Worm (Caenorhabditis elegans) whole organism, L4 larva: Measurements from ENCODE around the gene T28D6.5.

Experiments used
- F26F4.8 ChIP-seq: fragments of 200-800 bp; sonication (Bioruptor generic); conservative IDR thresholded peaks from 2 replicates; pipeline ENCODE4 v1.3.6; 2022; ENCODE audit warnings: missing genetic modification characterization, missing compliant biosample characterization
- Y5F2A.4 ChIP-seq: fragments of 200-800 bp; sonication (Bioruptor generic); optimal IDR thresholded peaks from 2 replicates; lab custom pipeline; 2018; ENCODE audit warnings: mild to moderate bottlenecking, missing genetic modification characterization, missing compliant biosample characterization
- ZK337.2 ChIP-seq: fragments of 200-800 bp; sonication (Bioruptor generic); IDR thresholded peaks from 2 replicates; pipeline ENCODE4 v1.3.6; 2022; ENCODE audit warnings: missing genetic modification reagents, missing genetic modification characterization, missing compliant biosample characterization
- ama-1 ChIP-seq: fragments of 150-350 bp; optimal IDR thresholded peaks from 2 replicates; lab custom pipeline; 2014; ENCODE audit warnings: inconsistent platforms, mixed read lengths
- ceh-20 ChIP-seq: fragments of 200-800 bp; sonication (Bioruptor generic); IDR thresholded peaks from 2 replicates; pipeline ENCODE4 v1.3.6; 2022; ENCODE audit warnings: missing genetic modification reagents, missing genetic modification characterization, missing compliant biosample characterization
- ceh-28 ChIP-seq: fragments of 150-350 bp; optimal IDR thresholded peaks from 2 replicates; lab custom pipeline; 2014; ENCODE audit warnings: missing biosample characterization, missing genetic modification reagents, missing genetic modification characterization
- ceh-32 ChIP-seq: sonication (generic microtip); optimal IDR thresholded peaks from 2 replicates; lab custom pipeline; 2016; ENCODE audit warnings: mild to moderate bottlenecking, missing genetic modification characterization, missing compliant biosample characterization; ENCODE audit not compliant: poor library complexity
- ceh-62 ChIP-seq: sonication (generic microtip); optimal IDR thresholded peaks from 2 replicates; lab custom pipeline; 2017; ENCODE audit warnings: missing biosample characterization, missing genetic modification characterization
- ces-1 ChIP-seq: fragments of 150-350 bp; sonication (generic microtip); optimal IDR thresholded peaks from 4 replicates; lab custom pipeline; 2014; ENCODE audit warnings: missing biosample characterization, missing genetic modification reagents, missing genetic modification characterization
- daf-8 ChIP-seq: fragments of 200-800 bp; sonication (Bioruptor generic); IDR thresholded peaks from 2 replicates; pipeline ENCODE4 v1.3.6; 2022; ENCODE audit warnings: missing genetic modification characterization, missing compliant biosample characterization
- dmd-6 ChIP-seq: fragments of 200-800 bp; sonication (Bioruptor generic); IDR thresholded peaks from 2 replicates; pipeline ENCODE4 v1.3.6; 2022; ENCODE audit warnings: missing genetic modification reagents, missing genetic modification characterization, missing compliant biosample characterization
- duxl-1 ChIP-seq: sonication (generic microtip); optimal IDR thresholded peaks from 2 replicates; lab custom pipeline; 2016; ENCODE audit warnings: mild to moderate bottlenecking, missing genetic modification characterization, moderate library complexity, missing compliant biosample characterization; ENCODE audit not compliant: poor library complexity
- fkh-10 ChIP-seq: fragments of 150-350 bp; optimal IDR thresholded peaks from 2 replicates; lab custom pipeline; 2014; ENCODE audit warnings: missing biosample characterization, missing genetic modification reagents, missing genetic modification characterization
- gei-8 ChIP-seq: fragments of 200-800 bp; sonication (Bioruptor generic); optimal IDR thresholded peaks from 2 replicates; lab custom pipeline; 2018; ENCODE audit warnings: mild to moderate bottlenecking, missing genetic modification characterization, missing compliant biosample characterization
- hlh-30 ChIP-seq: sonication (generic microtip); optimal IDR thresholded peaks from 2 replicates; lab custom pipeline; 2017; ENCODE audit warnings: antibody characterized with exemption, mild to moderate bottlenecking, missing genetic modification characterization, missing compliant biosample characterization; ENCODE audit not compliant: insufficient read depth
- hmg-1.1 ChIP-seq: fragments of 200-800 bp; sonication (Bioruptor generic); IDR thresholded peaks from 2 replicates; pipeline ENCODE4 v1.3.6; 2022; ENCODE audit warnings: missing genetic modification reagents, missing genetic modification characterization, missing compliant biosample characterization
- lin-13 ChIP-seq: fragments of 150-350 bp; optimal IDR thresholded peaks from 2 replicates; lab custom pipeline; 2014; ENCODE audit warnings: missing biosample characterization, missing genetic modification reagents, missing genetic modification characterization
- lir-3 ChIP-seq: sonication (generic microtip); optimal IDR thresholded peaks from 2 replicates; lab custom pipeline; 2016; ENCODE audit warnings: mild to moderate bottlenecking, missing genetic modification characterization, missing compliant biosample characterization
- madf-5 ChIP-seq, 2 experiments: fragments of 200-800 bp; sonication (Bioruptor generic); IDR thresholded peaks; 2 replicates each; pipeline ENCODE4 v1.3.6; 2022; ENCODE audit warnings: missing compliant biosample characterization in 2 of 2, missing genetic modification characterization in 2 of 2
- mdl-1 ChIP-seq, 2 experiments: fragments of 150-350 bp in 1 of 2; sonication (generic microtip) in 1 of 2; optimal IDR thresholded peaks; 2 replicates each; lab custom pipeline; 2014 to 2017; ENCODE audit warnings: missing biosample characterization in 2 of 2, missing genetic modification characterization in 2 of 2
- mdt-29 ChIP-seq: fragments of 200-800 bp; sonication (Bioruptor generic); IDR thresholded peaks from 2 replicates; pipeline ENCODE4 v1.3.6; 2022; ENCODE audit warnings: missing genetic modification reagents, missing genetic modification characterization, missing compliant biosample characterization
- mes-2 ChIP-seq: sonication (generic microtip); optimal IDR thresholded peaks from 2 replicates; lab custom pipeline; 2016; ENCODE audit warnings: missing genotype, mild to moderate bottlenecking, missing genetic modification characterization, missing compliant biosample characterization; ENCODE audit not compliant: poor library complexity, severe bottlenecking
- nhr-10 ChIP-seq: fragments of 150-350 bp; optimal IDR thresholded peaks from 2 replicates; lab custom pipeline; 2014; ENCODE audit warnings: missing biosample characterization, missing genetic modification characterization
- nhr-102 ChIP-seq: sonication (generic microtip); optimal IDR thresholded peaks from 2 replicates; lab custom pipeline; 2016; ENCODE audit warnings: mild to moderate bottlenecking, missing genetic modification characterization, moderate library complexity, missing compliant biosample characterization
- nhr-25 ChIP-seq: sonication (generic microtip); optimal IDR thresholded peaks from 2 replicates; lab custom pipeline; 2017; ENCODE audit warnings: missing genetic modification characterization, mild to moderate bottlenecking, missing compliant biosample characterization, antibody characterized with exemption, moderate library complexity, borderline replicate concordance; ENCODE audit not compliant: insufficient read depth
- nhr-28 ChIP-seq: fragments of 150-350 bp; optimal IDR thresholded peaks from 2 replicates; lab custom pipeline; 2014; ENCODE audit warnings: missing biosample characterization, missing genetic modification characterization
- nhr-41 ChIP-seq: fragments of 200-800 bp; sonication (Bioruptor generic); IDR thresholded peaks from 2 replicates; pipeline ENCODE4 v1.3.6; 2022; ENCODE audit warnings: missing genetic modification reagents, missing genetic modification characterization, missing compliant biosample characterization
- nhr-76 ChIP-seq: fragments of 150-350 bp; optimal IDR thresholded peaks from 2 replicates; lab custom pipeline; 2014; ENCODE audit warnings: missing biosample characterization, missing genetic modification characterization
- nhr-77 ChIP-seq: fragments of 150-350 bp; optimal IDR thresholded peaks from 2 replicates; lab custom pipeline; 2014; ENCODE audit warnings: missing biosample characterization, missing genetic modification characterization
- pha-4 ChIP-seq, 2 experiments: fragments of 150-350 bp in 1 of 2; fragments of 200-800 bp in 1 of 2; sonication (Bioruptor generic) in 1 of 2; IDR thresholded peaks in 1 of 2; optimal IDR thresholded peaks in 1 of 2; 2 replicates each; pipeline versions ENCODE4 v1.3.6 to Lab custom; 2014 to 2022; ENCODE audit warnings: missing genetic modification characterization in 2 of 2, missing genetic modification reagents in 2 of 2, missing biosample characterization in 1 of 2, missing compliant biosample characterization in 1 of 2
- pqm-1 ChIP-seq: sonication (generic microtip); optimal IDR thresholded peaks from 2 replicates; lab custom pipeline; 2017; ENCODE audit warnings: missing biosample characterization, missing genetic modification characterization
- saeg-2 ChIP-seq: fragments of 200-800 bp; sonication (Bioruptor generic); IDR thresholded peaks from 2 replicates; pipeline ENCODE4 v1.3.6; 2022; ENCODE audit warnings: missing genetic modification reagents, missing genetic modification characterization, missing compliant biosample characterization
- set-16 ChIP-seq: fragments of 200-800 bp; sonication (Bioruptor generic); IDR thresholded peaks from 2 replicates; pipeline ENCODE4 v1.3.6; 2022; ENCODE audit warnings: missing genetic modification reagents, missing genetic modification characterization, missing compliant biosample characterization
- skn-1 ChIP-seq: fragments of 150-350 bp; optimal IDR thresholded peaks from 2 replicates; lab custom pipeline; 2014; ENCODE audit warnings: missing biosample characterization, missing genetic modification characterization
- snpc-1.2 ChIP-seq: fragments of 200-800 bp; sonication (Bioruptor generic); IDR thresholded peaks from 2 replicates; pipeline ENCODE4 v1.3.6; 2022; ENCODE audit warnings: missing genetic modification reagents, missing genetic modification characterization, missing compliant biosample characterization
- snpc-4 ChIP-seq: fragments of 150-350 bp; optimal IDR thresholded peaks from 2 replicates; lab custom pipeline; 2014; ENCODE audit warnings: missing biosample characterization, missing genetic modification characterization
- unc-130 ChIP-seq: sonication (generic microtip); optimal IDR thresholded peaks from 2 replicates; lab custom pipeline; 2016; ENCODE audit warnings: missing genetic modification reagents, missing genetic modification characterization, missing compliant biosample characterization
- unc-39 ChIP-seq: sonication (generic microtip); optimal IDR thresholded peaks from 2 replicates; lab custom pipeline; 2017; ENCODE audit warnings: missing biosample characterization, missing genetic modification characterization
- zfp-3 ChIP-seq: fragments of 200-800 bp; sonication (Bioruptor generic); conservative IDR thresholded peaks from 2 replicates; pipeline ENCODE4 v1.3.6; 2022; ENCODE audit warnings: missing genetic modification reagents, missing genetic modification characterization, missing compliant biosample characterization
- zip-2 ChIP-seq: fragments of 150-350 bp; optimal IDR thresholded peaks from 2 replicates; lab custom pipeline; 2014; ENCODE audit warnings: missing biosample characterization, missing genetic modification characterization
- ztf-11 ChIP-seq: fragments of 150-350 bp; optimal IDR thresholded peaks from 2 replicates; lab custom pipeline; 2014; ENCODE audit warnings: missing biosample characterization, missing genetic modification characterization

The T28D6.5 gene

DNA sequence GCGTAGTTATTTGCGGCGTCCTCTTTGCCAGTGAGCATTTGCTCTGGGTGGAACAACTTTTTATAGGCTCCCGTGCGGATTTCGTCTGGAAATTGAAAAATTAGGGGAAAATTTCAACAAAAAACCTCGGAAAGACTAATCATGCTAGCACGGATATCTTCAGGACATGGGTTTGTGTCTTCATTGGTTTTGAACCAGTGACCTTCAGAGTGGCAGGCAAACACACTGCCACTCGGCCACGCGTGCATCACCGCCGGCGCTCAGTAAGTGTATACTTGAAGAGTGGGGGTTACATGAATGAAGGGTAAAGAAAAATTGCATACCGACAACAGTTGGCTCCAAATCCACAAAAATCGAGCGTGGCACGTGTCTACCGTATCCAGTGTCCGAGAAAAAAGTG, 37.8 kb downstream of the T28D6.5 start (continued):
- TF ChIP-seq unc-130 (peak; percentile 54), daf-8 (GFP tag; lab: Robert Waterston, UW) (peak; percentile 69; the same call in 1 of the 2 replicates), saeg-2 (no peak; the same call in 1 of the 2 replicates), snpc-4 (no peak), ZK337.2 (GFP tag; lab: Robert Waterston, UW) (no peak), mdl-1 (tag; optimal IDR thresholded peaks at IDR 0.05; lab: Kevin White, UChicago) (no peak), Y5F2A.4 (peak; percentile 69), pqm-1 (no peak), hlh-30 (tag; lab: Kevin White, UChicago) (no peak), lir-3 (peak; percentile 59), mes-2 (tag; lab: Kevin White, UChicago) (peak; percentile 83), duxl-1 (peak; percentile 22), ces-1 (no peak), ceh-32 (tag; lab: Kevin White, UChicago) (no peak), nhr-25 (no peak), nhr-10 (tag; lab: Kevin White, UChicago) (no peak), pha-4 (GFP tag; IDR thresholded peaks at IDR 0.05; lab: Robert Waterston, UW) (peak; percentile 75; the same call in 1 of the 2 replicates), pha-4 (tag; optimal IDR thresholded peaks at IDR 0.05; lab: Kevin White, UChicago) (no peak), ceh-20 (GFP tag; lab: Robert Waterston, UW) (peak; percentile 67; the same call in 1 of the 2 replicates), set-16 (GFP tag; lab: Robert Waterston, UW) (peak; percentile 39), dmd-6 (GFP tag; lab: Robert Waterston, UW) (peak; percentile 66), hmg-1.1 (GFP tag; lab: Robert Waterston, UW) (peak; percentile 89), nhr-76 (tag; lab: Kevin White, UChicago) (no peak), zfp-3 (GFP tag; lab: Robert Waterston, UW) (peak; percentile 64; the same call in 1 of the 2 replicates), F26F4.8 (GFP tag; lab: Robert Waterston, UW) (peak; percentile 83), lin-13 (peak; percentile 59), zip-2 (tag; lab: Kevin White, UChicago) (no peak), nhr-102 (tag; lab: Kevin White, UChicago) (peak; percentile 52), snpc-1.2 (GFP tag; lab: Robert Waterston, UW) (peak; percentile 64; the same call in 1 of the 2 replicates), nhr-41 (GFP tag; lab: Robert Waterston, UW) (0 out of 2 replicates have a peak, but pooled peaks have one; percentile 18)

DNA sequence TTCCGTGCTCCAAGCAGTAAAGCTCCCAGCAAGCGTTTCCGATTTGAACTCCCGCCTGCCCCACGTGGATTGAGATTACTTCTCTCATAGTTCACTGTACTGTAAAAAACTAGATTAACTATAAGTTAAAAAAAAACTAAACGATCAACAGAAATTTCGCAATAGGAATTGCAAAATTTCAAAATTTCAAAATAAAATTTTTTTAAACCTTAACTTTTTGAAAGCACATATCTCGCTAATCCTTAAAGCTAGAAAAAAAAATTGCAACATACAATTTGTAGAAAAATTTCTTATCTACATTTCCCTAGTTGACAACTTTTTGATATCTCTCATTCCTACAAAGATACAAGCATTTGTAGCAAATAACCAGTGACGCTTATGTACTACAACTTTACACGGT, 38.2 kb downstream of the T28D6.5 start, which contains the start of gene tba-7:
tba-7 (minus strand) TSS at position 101 of the 400 bp plus-strand sequence.
- TF ChIP-seq zip-2 (tag; lab: Kevin White, UChicago) (no peak), F26F4.8 (GFP tag; lab: Robert Waterston, UW) (no peak), mes-2 (tag; lab: Kevin White, UChicago) (no peak), madf-5 (GFP tag; IDR thresholded peaks at IDR 0.05; lab: Robert Waterston, UW) (no peak), unc-39 (tag; lab: Kevin White, UChicago) (no peak), gei-8 (GFP tag; lab: Kevin White, UChicago) (no peak), unc-130 (no peak), nhr-102 (tag; lab: Kevin White, UChicago) (no peak), mdt-29 (GFP tag; lab: Robert Waterston, UW) (no peak), daf-8 (GFP tag; lab: Robert Waterston, UW) (no peak), nhr-28 (tag; lab: Kevin White, UChicago) (no peak), nhr-77 (tag; lab: Kevin White, UChicago) (no peak), ama-1 (no peak), fkh-10 (no peak), ztf-11 (tag; lab: Kevin White, UChicago) (no peak), ceh-28 (tag; lab: Kevin White, UChicago) (no peak), saeg-2 (no peak), skn-1 (tag; lab: Kevin White, UChicago) (no peak), hmg-1.1 (GFP tag; lab: Robert Waterston, UW) (no peak), ceh-62 (tag; lab: Kevin White, UChicago) (no peak)
